Worm (Caenorhabditis elegans) whole organism, L4/young adult: ENCODE measurements around the gene him-10.

Experiments
- W03F9.2 ChIP-seq: fragments of 150-350 bp; optimal IDR thresholded peaks from 2 replicates; lab custom pipeline; 2014; ENCODE audit warnings: missing biosample characterization, missing genetic modification characterization
- dao-5 ChIP-seq: sonication (generic microtip); optimal IDR thresholded peaks from 2 replicates; lab custom pipeline; 2016; ENCODE audit warnings: missing genotype, missing genetic modification characterization, moderate library complexity, missing compliant biosample characterization
- him-1 ChIP-seq: sonication (generic microtip); optimal IDR thresholded peaks from 2 replicates; lab custom pipeline; 2016; ENCODE audit warnings: missing genotype, missing genetic modification reagents, missing genetic modification characterization, missing compliant biosample characterization

The him-10 gene

ce11 chrIII:5810012-5810411 lies 7.0 kb downstream of the him-10 start:
- TF ChIP-seq dao-5 = no peak
- no peak for TF ChIP-seq W03F9.2 (tag; lab: Kevin White, UChicago)
- TF ChIP-seq him-1 (tag; lab: Kevin White, UChicago) = no peak

ce11 chrIII:5811957-5812356 lies 8.9 kb downstream of the him-10 start:
- TF ChIP-seq him-1 (tag; lab: Kevin White, UChicago) (no peak), dao-5 (no peak), W03F9.2 (tag; lab: Kevin White, UChicago) (no peak)

ce11 chrIII:5812672-5813071 lies 9.6 kb downstream of the him-10 start:
- no peak for TF ChIP-seq W03F9.2 (tag; lab: Kevin White, UChicago)
- TF ChIP-seq dao-5 = no peak
- TF ChIP-seq him-1 (tag; lab: Kevin White, UChicago) = no peak

ce11 chrIII:5813501-5813900 lies 10.4 kb downstream of the him-10 start:
- TF ChIP-seq dao-5 = no peak
- no peak for TF ChIP-seq him-1 (tag; lab: Kevin White, UChicago)
- TF ChIP-seq W03F9.2 (tag; lab: Kevin White, UChicago) = peak; percentile 1

ce11 chrIII:5814098-5814497 lies 11.0 kb downstream of the him-10 start:
- TF ChIP-seq him-1 (tag; lab: Kevin White, UChicago) = no peak
- TF ChIP-seq dao-5 = no peak
- no peak for TF ChIP-seq W03F9.2 (tag; lab: Kevin White, UChicago)

ce11 chrIII:5814799-5815198 lies 11.7 kb downstream of the him-10 start, which contains the start of gene R12B2.7:
Gene R12B2.7, plus strand, starts transcription at chrIII:5815045.
- no peak for TF ChIP-seq him-1 (tag; lab: Kevin White, UChicago)
- no peak for TF ChIP-seq W03F9.2 (tag; lab: Kevin White, UChicago)

ce11 chrIII:5815932-5816331 lies 12.9 kb downstream of the him-10 start, which contains the start of gene sma-4:
Gene sma-4, plus strand, starts transcription at chrIII:5816232.
- TF ChIP-seq W03F9.2 (tag; lab: Kevin White, UChicago) (no peak), him-1 (tag; lab: Kevin White, UChicago) (no peak), dao-5 (no peak)

- TF ChIP-seq W03F9.2 (tag; lab: Kevin White, UChicago) (no peak), dao-5 (no peak), him-1 (tag; lab: Kevin White, UChicago) (no peak)
Observed at ce11 chrIII:5822816-5823215, 19.8 kb downstream of the him-10 start.

ce11 chrIII:5823617-5824016 lies 20.6 kb downstream of the him-10 start, which contains the start of gene R12B2.8:
Gene R12B2.8, plus strand, starts transcription at chrIII:5823917.
- TF ChIP-seq W03F9.2 (tag; lab: Kevin White, UChicago) (no peak), dao-5 (no peak), him-1 (tag; lab: Kevin White, UChicago) (no peak)

- TF ChIP-seq him-1 (tag; lab: Kevin White, UChicago) (no peak), W03F9.2 (tag; lab: Kevin White, UChicago) (no peak), dao-5 (no peak)
Observed at ce11 chrIII:5824450-5824972, 21.5 kb downstream of the him-10 start.

- TF ChIP-seq him-1 (tag; lab: Kevin White, UChicago) = peak; percentile 39
- TF ChIP-seq dao-5 = no peak
Observed at ce11 chrIII:5826895-5827437, 23.9 kb downstream of the him-10 start.

ce11 chrIII:5828065-5828464 lies 25.0 kb downstream of the him-10 start:
- TF ChIP-seq him-1 (tag; lab: Kevin White, UChicago) (no peak), W03F9.2 (tag; lab: Kevin White, UChicago) (no peak), dao-5 (no peak)

- TF ChIP-seq him-1 (tag; lab: Kevin White, UChicago) = no peak
- no peak for TF ChIP-seq dao-5
- no peak for TF ChIP-seq W03F9.2 (tag; lab: Kevin White, UChicago)
Observed at ce11 chrIII:5832442-5832841, 29.4 kb downstream of the him-10 start.

ce11 chrIII:5833376-5833775 lies 30.3 kb downstream of the him-10 start, which contains the start of the genes R12B2.13 and mdt-15:
Gene R12B2.13, minus strand, starts transcription at chrIII:5833476.
Gene mdt-15, minus strand, starts transcription at chrIII:5833751.
- TF ChIP-seq W03F9.2 (tag; lab: Kevin White, UChicago) (no peak), dao-5 (no peak), him-1 (tag; lab: Kevin White, UChicago) (no peak)

- TF ChIP-seq dao-5 (no peak), him-1 (tag; lab: Kevin White, UChicago) (no peak), W03F9.2 (tag; lab: Kevin White, UChicago) (no peak)
Observed at ce11 chrIII:5834053-5834452, 31.0 kb downstream of the him-10 start, which contains the start of gene R12B2.6. Gene R12B2.6, minus strand, starts transcription at chrIII:5834153.
